Worm (Caenorhabditis elegans) whole organism, young adult: ENCODE data around the gene F54D5.5.

ENCODE experiments used
- B0019.2 ChIP-seq: fragments of 200-800 bp; sonication (Bioruptor generic); conservative IDR thresholded peaks from 2 replicates; pipeline ENCODE4 v1.3.6; 2022; ENCODE audit warnings: missing genetic modification reagents, missing genetic modification characterization, missing compliant biosample characterization
- C17E4.6 ChIP-seq: fragments of 200-800 bp; sonication (Bioruptor generic); IDR thresholded peaks from 2 replicates; pipeline ENCODE4 v1.3.6; 2022; ENCODE audit warnings: missing genetic modification reagents, missing genetic modification characterization, missing compliant biosample characterization
- D2030.7 ChIP-seq: fragments of 200-800 bp; sonication (Bioruptor generic); IDR thresholded peaks from 2 replicates; pipeline ENCODE4 v1.3.6; 2022; ENCODE audit warnings: missing genetic modification reagents, missing genetic modification characterization, missing compliant biosample characterization
- F10E7.11 ChIP-seq: sonication (generic microtip); optimal IDR thresholded peaks from 2 replicates; lab custom pipeline; 2017; ENCODE audit warnings: mild to moderate bottlenecking, missing genetic modification characterization, moderate library complexity, missing compliant biosample characterization
- F23B12.7 ChIP-seq: sonication (generic microtip); optimal IDR thresholded peaks from 2 replicates; lab custom pipeline; 2017; ENCODE audit warnings: missing genetic modification characterization, mild to moderate bottlenecking, missing compliant biosample characterization, antibody characterized with exemption, moderate library complexity; ENCODE audit not compliant: insufficient read depth
- F33H1.4 ChIP-seq: fragments of 200-800 bp; sonication (Bioruptor generic); IDR thresholded peaks from 2 replicates; pipeline ENCODE4 v1.3.6; 2022; ENCODE audit warnings: missing genetic modification reagents, missing genetic modification characterization, missing compliant biosample characterization
- F49E8.2 ChIP-seq: sonication (generic microtip); optimal IDR thresholded peaks from 3 replicates; lab custom pipeline; 2017; ENCODE audit warnings: missing genetic modification characterization, mild to moderate bottlenecking, missing compliant biosample characterization, antibody characterized with exemption, moderate library complexity; ENCODE audit not compliant: insufficient read depth
- F57C9.4 ChIP-seq: sonication (generic microtip); optimal IDR thresholded peaks from 2 replicates; lab custom pipeline; 2017; ENCODE audit warnings: mild to moderate bottlenecking, missing genetic modification characterization, missing compliant biosample characterization
- Y79H2A.3 ChIP-seq: fragments of 200-800 bp; sonication (Bioruptor generic); conservative IDR thresholded peaks from 2 replicates; pipeline ENCODE4 v1.3.6; 2022; ENCODE audit warnings: missing genetic modification reagents, missing genetic modification characterization, missing compliant biosample characterization
- aptf-2 ChIP-seq: fragments of 200-800 bp; sonication (Bioruptor generic); conservative IDR thresholded peaks from 2 replicates; pipeline ENCODE4 v1.3.6; 2022; ENCODE audit warnings: missing genetic modification reagents, missing genetic modification characterization, missing compliant biosample characterization
- atf-7 ChIP-seq: sonication (generic microtip); optimal IDR thresholded peaks from 2 replicates; lab custom pipeline; 2017; ENCODE audit warnings: mild to moderate bottlenecking, missing genetic modification characterization, missing compliant biosample characterization
- attf-6 ChIP-seq: fragments of 200-800 bp; sonication (Bioruptor generic); IDR thresholded peaks from 2 replicates; pipeline ENCODE4 v1.3.6; 2022; ENCODE audit warnings: missing genetic modification reagents, missing genetic modification characterization, missing compliant biosample characterization
- ccch-3 ChIP-seq: fragments of 200-800 bp; sonication (Bioruptor generic); optimal IDR thresholded peaks from 2 replicates; lab custom pipeline; 2018; ENCODE audit warnings: mild to moderate bottlenecking, missing genetic modification characterization, missing compliant biosample characterization
- ceh-27 ChIP-seq: fragments of 200-800 bp; sonication (Bioruptor generic); optimal IDR thresholded peaks from 2 replicates; lab custom pipeline; 2018; ENCODE audit warnings: mild to moderate bottlenecking, missing genetic modification characterization, moderate library complexity, missing compliant biosample characterization
- ceh-40 ChIP-seq: fragments of 200-800 bp; sonication (Bioruptor generic); IDR thresholded peaks from 2 replicates; pipeline ENCODE4 v1.3.6; 2022; ENCODE audit warnings: missing genetic modification characterization, missing compliant biosample characterization
- ceh-91 ChIP-seq: fragments of 200-800 bp; sonication (Bioruptor generic); IDR thresholded peaks from 2 replicates; pipeline ENCODE4 v1.3.6; 2022; ENCODE audit warnings: missing genetic modification reagents, missing genetic modification characterization, missing compliant biosample characterization
- dpff-1 ChIP-seq: sonication (generic microtip); optimal IDR thresholded peaks from 2 replicates; lab custom pipeline; 2017; ENCODE audit warnings: mild to moderate bottlenecking, missing genetic modification characterization, missing compliant biosample characterization
- dpl-1 ChIP-seq: fragments of 150-350 bp; optimal IDR thresholded peaks from 2 replicates; lab custom pipeline; 2014; ENCODE audit warnings: missing biosample characterization, missing genetic modification reagents, missing genetic modification characterization
- efl-1 ChIP-seq: fragments of 150-350 bp; optimal IDR thresholded peaks from 2 replicates; lab custom pipeline; 2014; ENCODE audit warnings: missing biosample characterization, missing genetic modification reagents, missing genetic modification characterization
- fkh-3 ChIP-seq: sonication (generic microtip); optimal IDR thresholded peaks from 2 replicates; lab custom pipeline; 2016; ENCODE audit warnings: mild to moderate bottlenecking, missing genetic modification characterization, missing compliant biosample characterization
- lin-35 ChIP-seq, 3 experiments: fragments of 150-350 bp in 2 of 3; sonication (generic microtip) in 1 of 3; optimal IDR thresholded peaks; 2 replicates each; lab custom pipeline; 2014 to 2018; ENCODE audit warnings: missing biosample characterization in 3 of 3, missing genetic modification characterization in 3 of 3, missing genetic modification reagents in 3 of 3
- lin-54 ChIP-seq: fragments of 200-800 bp; sonication (Bioruptor generic); optimal IDR thresholded peaks from 2 replicates; lab custom pipeline; 2018; ENCODE audit warnings: mild to moderate bottlenecking, missing genetic modification characterization, missing compliant biosample characterization
- lsl-1 ChIP-seq: fragments of 200-800 bp; sonication (Bioruptor generic); optimal IDR thresholded peaks from 2 replicates; lab custom pipeline; 2018; ENCODE audit warnings: mild to moderate bottlenecking, missing genetic modification characterization, moderate library complexity, missing compliant biosample characterization
- madf-6 ChIP-seq: fragments of 200-800 bp; sonication (Bioruptor generic); IDR thresholded peaks from 2 replicates; pipeline ENCODE4 v1.3.6; 2022; ENCODE audit warnings: missing genetic modification reagents, missing genetic modification characterization, missing compliant biosample characterization
- nfyb-1 ChIP-seq: fragments of 200-800 bp; sonication (Bioruptor generic); IDR thresholded peaks from 2 replicates; pipeline ENCODE4 v1.3.6; 2022; ENCODE audit warnings: missing genetic modification reagents, missing genetic modification characterization, missing compliant biosample characterization
- nhr-27 ChIP-seq: fragments of 200-800 bp; sonication (Bioruptor generic); optimal IDR thresholded peaks from 2 replicates; lab custom pipeline; 2018; ENCODE audit warnings: mild to moderate bottlenecking, missing genetic modification characterization, moderate library complexity, missing compliant biosample characterization
- nhr-80 ChIP-seq: sonication (generic microtip); optimal IDR thresholded peaks from 2 replicates; lab custom pipeline; 2016; ENCODE audit warnings: missing genetic modification characterization, missing compliant biosample characterization
- rcor-1 ChIP-seq: fragments of 200-800 bp; sonication (Bioruptor generic); IDR thresholded peaks from 2 replicates; pipeline ENCODE4 v1.3.6; 2022; ENCODE audit warnings: missing genetic modification reagents, missing genetic modification characterization, missing compliant biosample characterization
- tbp1 ChIP-seq: fragments of 200-800 bp; sonication (Bioruptor generic); optimal IDR thresholded peaks from 2 replicates; lab custom pipeline; 2018; ENCODE audit warnings: mild to moderate bottlenecking, missing genetic modification characterization, missing compliant biosample characterization
- tlf-1 ChIP-seq: fragments of 200-800 bp; sonication (Bioruptor generic); optimal IDR thresholded peaks from 2 replicates; lab custom pipeline; 2018; ENCODE audit warnings: mild to moderate bottlenecking, missing genetic modification characterization, missing compliant biosample characterization
- unc-130 ChIP-seq: sonication (generic microtip); optimal IDR thresholded peaks from 2 replicates; lab custom pipeline; 2016; ENCODE audit warnings: missing genetic modification reagents, missing genetic modification characterization, missing compliant biosample characterization
- unc-62 ChIP-seq: fragments of 150-350 bp; optimal IDR thresholded peaks from 2 replicates; lab custom pipeline; 2014; ENCODE audit warnings: missing biosample characterization, missing genetic modification reagents, missing genetic modification characterization
- xnd-1 ChIP-seq: sonication (generic microtip); optimal IDR thresholded peaks from 2 replicates; lab custom pipeline; 2016; ENCODE audit warnings: missing genotype, missing genetic modification reagents, missing genetic modification characterization, missing compliant biosample characterization
- ztf-25 ChIP-seq: fragments of 200-800 bp; sonication (Bioruptor generic); IDR thresholded peaks from 2 replicates; pipeline ENCODE4 v1.3.6; 2022; ENCODE audit warnings: missing genetic modification reagents, missing genetic modification characterization, missing compliant biosample characterization
- ztf-26 ChIP-seq: sonication (generic microtip); optimal IDR thresholded peaks from 2 replicates; lab custom pipeline; 2017; ENCODE audit warnings: missing genetic modification characterization, missing compliant biosample characterization
- ztf-6 ChIP-seq: fragments of 200-800 bp; sonication (Bioruptor generic); IDR thresholded peaks from 2 replicates; pipeline ENCODE4 v1.3.6; 2022; ENCODE audit warnings: missing genetic modification reagents, missing genetic modification characterization, missing compliant biosample characterization

Gene F54D5.5

ce11 chrII:11577861-11578260 is 11.0 kb upstream of the F54D5.5 start (continued):
- no peak for TF ChIP-seq C17E4.6
- TF ChIP-seq tlf-1 (GFP tag; lab: Kevin White, UChicago) = peak; percentile 71
- TF ChIP-seq ztf-26 (tag; lab: Kevin White, UChicago) = no peak
- TF ChIP-seq tbp1 (GFP tag; lab: Kevin White, UChicago) = peak; percentile 60
- 0 out of 2 replicates have a peak, but pooled peaks have one; percentile 73 for TF ChIP-seq Y79H2A.3 (GFP tag; lab: Robert Waterston, UW)
- no peak for TF ChIP-seq ceh-40 (GFP tag; lab: Robert Waterston, UW)
- no peak for TF ChIP-seq unc-62 (GFP tag; lab: Kevin White, UChicago)

DNA sequence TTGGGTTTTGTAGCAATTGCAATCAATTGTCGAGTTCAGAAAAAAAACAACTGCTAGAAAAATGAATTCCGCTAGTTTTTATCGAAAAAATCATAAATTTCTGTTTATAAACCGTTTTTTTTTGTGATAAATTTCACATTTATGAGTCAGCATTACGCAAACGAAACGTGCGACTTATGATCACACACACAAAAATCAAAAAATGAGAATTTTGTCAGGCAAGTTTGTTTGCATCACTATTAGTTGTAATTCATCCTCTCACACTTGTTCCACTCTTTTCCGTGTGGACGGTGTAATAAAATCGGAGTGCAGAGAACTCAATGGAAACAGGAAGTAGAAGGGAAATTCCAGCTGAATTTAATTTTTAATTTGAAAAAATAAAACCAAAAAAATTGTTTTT is 10.6 kb upstream of the F54D5.5 start, which contains the start of gene pcs-1:
pcs-1 (minus strand) TSS at position 344 of the 400 bp plus-strand sequence.
- no peak for TF ChIP-seq xnd-1
- no peak for TF ChIP-seq ztf-6 (GFP tag; lab: Robert Waterston, UW)
- TF ChIP-seq attf-6 (GFP tag; lab: Robert Waterston, UW) = no peak
- peak; percentile 7 for TF ChIP-seq nhr-80
- TF ChIP-seq unc-130 = no peak
- TF ChIP-seq dpff-1 (tag; lab: Kevin White, UChicago) = no peak
- no peak for TF ChIP-seq lin-35 (GFP tag; optimal IDR thresholded peaks at IDR 0.05; lab: Kevin White, UChicago)

ce11 chrII:11572944-11573343 is 6.1 kb upstream of the F54D5.5 start, which contains the start of gene F54D5.2:
Gene F54D5.2, plus strand, starts transcription at chrII:11573180.
- peak; percentile 9 for TF ChIP-seq dpl-1 (GFP tag; lab: Kevin White, UChicago)
- TF ChIP-seq lin-54 (GFP tag; lab: Kevin White, UChicago) = peak; percentile 74
- TF ChIP-seq B0019.2 (GFP tag; lab: Robert Waterston, UW) = no peak
- TF ChIP-seq madf-6 (GFP tag; lab: Robert Waterston, UW) = peak; percentile 79
- TF ChIP-seq ceh-27 (GFP tag; lab: Kevin White, UChicago) = no peak
- peak; percentile 32 for TF ChIP-seq F49E8.2 (tag; lab: Kevin White, UChicago)
- no peak for TF ChIP-seq F23B12.7 (tag; lab: Kevin White, UChicago)
- TF ChIP-seq F33H1.4 = peak; percentile 84
- TF ChIP-seq F10E7.11 (tag; lab: Kevin White, UChicago) = no peak
- TF ChIP-seq rcor-1 (GFP tag; lab: Robert Waterston, UW) = no peak
- TF ChIP-seq ceh-40 (GFP tag; lab: Robert Waterston, UW) = no peak
- TF ChIP-seq unc-62 (GFP tag; lab: Kevin White, UChicago) = no peak
- TF ChIP-seq ccch-3 (GFP tag; lab: Kevin White, UChicago) = no peak
- no peak for TF ChIP-seq ztf-25
- peak; percentile 62 for TF ChIP-seq xnd-1
- 0 out of 2 replicates have a peak, but pooled peaks have one; percentile 12 for TF ChIP-seq D2030.7 (GFP tag; lab: Robert Waterston, UW)
- TF ChIP-seq efl-1 (GFP tag; lab: Kevin White, UChicago) = peak; percentile 39
- peak; percentile 89 for TF ChIP-seq lsl-1 (GFP tag; lab: Kevin White, UChicago)
- 0 out of 2 replicates have a peak, but pooled peaks have one; percentile 31 for TF ChIP-seq ceh-91
- no peak for TF ChIP-seq F57C9.4 (tag; lab: Kevin White, UChicago)
- no peak for TF ChIP-seq nfyb-1 (GFP tag; lab: Robert Waterston, UW)
- no peak for TF ChIP-seq aptf-2 (GFP tag; lab: Robert Waterston, UW)

DNA sequence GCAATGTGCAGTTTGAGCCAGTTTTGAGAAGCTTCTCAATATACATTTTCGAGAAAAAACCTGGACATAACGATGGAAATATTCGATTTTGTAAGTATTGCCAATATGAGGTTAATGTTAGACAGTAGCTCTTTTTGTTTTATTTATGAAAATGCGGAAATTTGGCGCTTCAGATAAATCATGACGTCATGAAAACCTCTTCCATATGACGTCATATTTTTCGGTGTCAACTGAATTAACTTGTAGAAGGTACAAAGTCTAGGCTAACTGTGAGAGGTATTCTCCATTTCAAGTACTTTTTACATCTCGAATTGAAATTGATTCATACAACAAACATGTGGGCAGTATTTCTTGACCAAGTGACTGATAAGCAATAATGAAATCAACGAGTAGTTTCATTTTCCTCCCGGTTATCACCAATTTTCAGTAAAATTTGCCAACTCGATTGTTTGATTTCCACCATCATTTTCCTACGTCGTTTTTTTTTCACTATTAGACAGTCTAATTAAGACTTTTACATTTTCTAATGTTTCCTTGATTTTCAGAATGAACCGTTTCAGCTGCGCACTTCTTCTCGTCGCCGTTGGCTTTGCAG is 4.5 kb upstream of the F54D5.5 start, which contains the start of gene F54D5.3:
F54D5.3 (plus strand) TSS at position 546 of the 595 bp plus-strand sequence.
- TF ChIP-seq nhr-80 (peak; percentile 65), nhr-27 (tag; lab: Kevin White, UChicago) (no peak), fkh-3 (tag; lab: Kevin White, UChicago) (no peak), atf-7 (tag; lab: Kevin White, UChicago) (peak; percentile 42)
- TF ChIP-seq, all 124 proteins: peak for 2
